Worm (Caenorhabditis elegans) whole organism, L2 larva: ENCODE results near the gene pqn-91.

Source experiments
- C34F6.9 ChIP-seq: fragments of 150-350 bp; optimal IDR thresholded peaks from 2 replicates; lab custom pipeline; 2014; ENCODE audit warnings: missing biosample characterization, missing genetic modification characterization
- F13H6.1 ChIP-seq: sonication (generic microtip); optimal IDR thresholded peaks from 2 replicates; lab custom pipeline; 2016; ENCODE audit warnings: missing genetic modification characterization, missing compliant biosample characterization
- R02D3.7 ChIP-seq: fragments of 150-350 bp; optimal IDR thresholded peaks from 2 replicates; lab custom pipeline; 2014; ENCODE audit warnings: missing biosample characterization, missing genetic modification characterization
- Y55F3AM.14 ChIP-seq: fragments of 200-800 bp; sonication (Bioruptor generic); optimal IDR thresholded peaks from 2 replicates; lab custom pipeline; 2018; ENCODE audit warnings: mild to moderate bottlenecking, missing genetic modification characterization, missing compliant biosample characterization
- ZK546.5 ChIP-seq: sonication (generic microtip); optimal IDR thresholded peaks from 2 replicates; lab custom pipeline; 2017; ENCODE audit warnings: missing biosample characterization, missing genetic modification characterization
- alr-1 ChIP-seq: fragments of 150-350 bp; optimal IDR thresholded peaks from 2 replicates; lab custom pipeline; 2014; ENCODE audit warnings: missing biosample characterization, missing genetic modification characterization
- aly-2 ChIP-seq: fragments of 150-350 bp; optimal IDR thresholded peaks from 2 replicates; lab custom pipeline; 2014; ENCODE audit warnings: missing biosample characterization, missing genetic modification characterization
- ama-1 ChIP-seq: fragments of 150-350 bp; optimal IDR thresholded peaks from 2 replicates; lab custom pipeline; 2018; ENCODE audit warnings: inconsistent platforms
- ceh-16 ChIP-seq: fragments of 150-350 bp; optimal IDR thresholded peaks from 2 replicates; lab custom pipeline; 2014; ENCODE audit warnings: missing biosample characterization, missing genetic modification characterization
- ceh-82 ChIP-seq: fragments of 150-350 bp; optimal IDR thresholded peaks from 2 replicates; lab custom pipeline; 2014; ENCODE audit warnings: missing biosample characterization, missing genetic modification characterization
- dmd-4 ChIP-seq: sonication (generic microtip); optimal IDR thresholded peaks from 2 replicates; lab custom pipeline; 2017; ENCODE audit warnings: missing biosample characterization, missing genetic modification characterization
- egl-27 ChIP-seq: sonication (generic microtip); optimal IDR thresholded peaks from 3 replicates; lab custom pipeline; 2017; ENCODE audit warnings: missing biosample characterization, missing genetic modification reagents, missing genetic modification characterization
- elt-1 ChIP-seq: fragments of 150-350 bp; optimal IDR thresholded peaks from 2 replicates; lab custom pipeline; 2014; ENCODE audit warnings: missing biosample characterization, missing genetic modification characterization
- fos-1 ChIP-seq: fragments of 150-350 bp; optimal IDR thresholded peaks from 2 replicates; lab custom pipeline; 2014; ENCODE audit warnings: missing biosample characterization, missing genetic modification characterization
- gmeb-1 ChIP-seq: fragments of 150-350 bp; optimal IDR thresholded peaks from 2 replicates; lab custom pipeline; 2014; ENCODE audit warnings: missing biosample characterization, missing genetic modification characterization
- lin-13 ChIP-seq: fragments of 150-350 bp; optimal IDR thresholded peaks from 2 replicates; lab custom pipeline; 2014; ENCODE audit warnings: missing biosample characterization, missing genetic modification reagents, missing genetic modification characterization
- lin-39 ChIP-seq: fragments of 150-350 bp; optimal IDR thresholded peaks from 2 replicates; lab custom pipeline; 2014; ENCODE audit warnings: missing biosample characterization, missing genetic modification reagents, missing genetic modification characterization
- lsy-2 ChIP-seq, 2 experiments: fragments of 150-350 bp in 1 of 2; sonication (generic microtip) in 1 of 2; optimal IDR thresholded peaks; 2 replicates each; lab custom pipeline; 2014 to 2017; ENCODE audit warnings: missing biosample characterization in 2 of 2, missing genetic modification characterization in 2 of 2
- mab-5 ChIP-seq: fragments of 150-350 bp; optimal IDR thresholded peaks from 2 replicates; lab custom pipeline; 2014; ENCODE audit warnings: missing biosample characterization, missing genetic modification characterization
- mbf-1 ChIP-seq: sonication (generic microtip); optimal IDR thresholded peaks from 2 replicates; lab custom pipeline; 2017; ENCODE audit warnings: missing biosample characterization, missing genetic modification characterization
- mdl-1 ChIP-seq, 2 experiments: fragments of 150-350 bp in 1 of 2; sonication (generic microtip) in 1 of 2; optimal IDR thresholded peaks; 2 replicates each; lab custom pipeline; 2017; ENCODE audit warnings: missing biosample characterization in 2 of 2, missing genetic modification characterization in 2 of 2
- nhr-10 ChIP-seq: sonication (generic microtip); optimal IDR thresholded peaks from 2 replicates; lab custom pipeline; 2017; ENCODE audit warnings: missing biosample characterization, missing genetic modification characterization
- nhr-11 ChIP-seq: fragments of 150-350 bp; optimal IDR thresholded peaks from 2 replicates; lab custom pipeline; 2014; ENCODE audit warnings: missing biosample characterization, missing genetic modification characterization
- nhr-12 ChIP-seq: fragments of 150-350 bp; optimal IDR thresholded peaks from 2 replicates; lab custom pipeline; 2014; ENCODE audit warnings: missing biosample characterization, missing genetic modification characterization
- nhr-129 ChIP-seq: fragments of 150-350 bp; optimal IDR thresholded peaks from 2 replicates; lab custom pipeline; 2014; ENCODE audit warnings: missing biosample characterization, missing genetic modification characterization
- nhr-21 ChIP-seq: fragments of 150-350 bp; optimal IDR thresholded peaks from 2 replicates; lab custom pipeline; 2014; ENCODE audit warnings: missing biosample characterization, missing genetic modification characterization
- nhr-237 ChIP-seq: fragments of 150-350 bp; optimal IDR thresholded peaks from 2 replicates; lab custom pipeline; 2014; ENCODE audit warnings: missing biosample characterization, missing genetic modification characterization
- nhr-25 ChIP-seq: fragments of 150-350 bp; sonication (generic microtip); optimal IDR thresholded peaks from 3 replicates; lab custom pipeline; 2014; ENCODE audit warnings: missing biosample characterization, missing genetic modification characterization
- nhr-6 ChIP-seq: fragments of 150-350 bp; optimal IDR thresholded peaks from 2 replicates; lab custom pipeline; 2014; ENCODE audit warnings: missing biosample characterization, missing genetic modification characterization
- nhr-77 ChIP-seq: fragments of 150-350 bp; optimal IDR thresholded peaks from 2 replicates; lab custom pipeline; 2014; ENCODE audit warnings: missing biosample characterization, missing genetic modification characterization
- peb-1 ChIP-seq: fragments of 150-350 bp; optimal IDR thresholded peaks from 2 replicates; lab custom pipeline; 2014; ENCODE audit warnings: missing biosample characterization, missing genetic modification characterization
- skn-1 ChIP-seq: sonication (generic microtip); optimal IDR thresholded peaks from 2 replicates; lab custom pipeline; 2017; ENCODE audit warnings: missing biosample characterization, missing genetic modification characterization
- unc-62 ChIP-seq: fragments of 150-350 bp; optimal IDR thresholded peaks from 2 replicates; lab custom pipeline; 2014; ENCODE audit warnings: missing biosample characterization, missing genetic modification reagents, missing genetic modification characterization
- zag-1 ChIP-seq: fragments of 150-350 bp; optimal IDR thresholded peaks from 2 replicates; lab custom pipeline; 2014; ENCODE audit warnings: missing biosample characterization, missing genetic modification characterization
- ztf-1 ChIP-seq: fragments of 200-800 bp; sonication (Bioruptor generic); conservative IDR thresholded peaks from 2 replicates; pipeline ENCODE4 v1.3.6; 2022; ENCODE audit warnings: missing genetic modification characterization, missing compliant biosample characterization

pqn-91 gene

DNA sequence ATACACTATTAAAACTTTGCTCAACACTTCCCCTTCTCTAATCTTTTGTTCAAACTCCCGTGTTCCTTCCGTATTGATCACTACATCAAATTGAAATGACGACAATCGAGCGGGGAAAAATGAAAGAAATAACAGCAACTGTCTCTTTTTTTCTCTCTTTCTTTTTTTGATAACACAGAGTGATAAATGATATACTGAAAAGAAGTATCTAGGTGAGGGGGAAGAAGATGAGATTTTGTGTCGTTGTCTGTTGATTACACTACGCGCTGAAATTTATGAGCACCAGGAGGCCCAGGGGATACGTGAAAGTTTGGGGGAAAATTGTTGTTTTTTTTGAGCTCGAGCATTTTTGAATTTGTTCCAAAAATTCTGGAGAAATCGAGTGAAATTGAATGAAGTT lies 17.6 kb upstream of the pqn-91 start:
- TF ChIP-seq mab-5 (tag; lab: Kevin White, UChicago) (peak; percentile 9), C34F6.9 (tag; lab: Kevin White, UChicago) (peak; percentile 23), ceh-82 (tag; lab: Kevin White, UChicago) (no peak), ZK546.5 (tag; lab: Kevin White, UChicago) (no peak), F13H6.1 (tag; lab: Kevin White, UChicago) (no peak), ama-1 (no peak)

DNA sequence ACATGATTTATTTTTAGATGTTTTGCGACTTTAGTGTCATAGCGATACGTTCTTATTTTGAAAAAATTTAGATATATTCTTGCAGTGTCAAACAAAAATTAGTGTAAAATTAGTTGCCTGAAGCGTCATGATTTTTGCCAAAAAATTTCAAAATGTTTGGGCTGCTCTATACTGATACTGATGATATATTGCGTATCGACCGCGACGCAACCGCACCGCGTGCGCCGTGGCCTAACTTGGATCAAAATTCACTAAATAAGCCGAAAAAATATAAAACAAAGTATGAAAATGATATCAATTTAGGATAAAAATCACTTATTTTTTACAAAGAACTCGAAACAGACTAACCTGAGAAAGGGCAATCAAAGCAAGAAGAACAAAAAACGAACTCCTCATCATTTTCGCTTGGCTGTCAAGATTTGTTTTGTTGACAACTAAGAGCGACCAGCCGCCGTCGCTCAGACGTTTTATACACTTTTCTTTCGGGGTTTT lies 16.3 kb upstream of the pqn-91 start, which contains the start of gene ccg-1:
Gene ccg-1 (minus strand): TSS at position 442 of the 492 bp plus-strand sequence.
- TF ChIP-seq nhr-10 (tag; lab: Kevin White, UChicago) (no peak), C34F6.9 (tag; lab: Kevin White, UChicago) (peak; percentile 13), ama-1 (peak; percentile 60), Y55F3AM.14 (GFP tag; lab: Kevin White, UChicago) (no peak), zag-1 (no peak)

DNA sequence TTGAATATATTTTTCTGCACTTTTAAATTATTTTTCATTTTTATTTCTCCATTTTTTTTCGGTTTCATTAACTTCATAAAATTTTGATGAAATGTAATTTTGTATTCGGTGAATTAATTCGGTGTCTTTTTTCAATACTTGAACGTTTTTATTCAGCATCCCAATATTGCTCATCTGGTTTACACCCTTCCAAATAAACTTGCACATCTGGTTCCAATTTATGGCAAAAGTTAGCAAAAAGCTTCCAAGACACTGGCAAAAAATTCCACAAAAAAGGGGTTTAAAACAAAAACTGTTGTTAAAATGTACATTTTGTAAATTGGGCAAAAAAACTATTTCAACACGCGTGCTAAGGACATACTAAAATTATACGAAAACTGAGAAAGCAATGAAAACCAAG lies 11.5 kb upstream of the pqn-91 start:
- TF ChIP-seq nhr-10 (tag; lab: Kevin White, UChicago) (no peak), nhr-6 (no peak), nhr-129 (tag; lab: Kevin White, UChicago) (no peak), R02D3.7 (no peak), Y55F3AM.14 (GFP tag; lab: Kevin White, UChicago) (no peak), aly-2 (tag; lab: Kevin White, UChicago) (no peak), dmd-4 (no peak), fos-1 (tag; lab: Kevin White, UChicago) (no peak), mab-5 (tag; lab: Kevin White, UChicago) (no peak), nhr-11 (tag; lab: Kevin White, UChicago) (no peak), nhr-77 (tag; lab: Kevin White, UChicago) (no peak), skn-1 (tag; lab: Kevin White, UChicago) (no peak), ceh-82 (tag; lab: Kevin White, UChicago) (no peak), egl-27 (tag; lab: Kevin White, UChicago) (no peak), unc-62 (GFP tag; lab: Kevin White, UChicago) (no peak), lsy-2 (tag; optimal IDR thresholded peaks at IDR 0.05; lab: Kevin White, UChicago) (no peak), elt-1 (tag; lab: Kevin White, UChicago) (no peak), F13H6.1 (tag; lab: Kevin White, UChicago) (no peak), ztf-1 (GFP tag; lab: Robert Waterston, UW) (no peak), nhr-21 (tag; lab: Kevin White, UChicago) (no peak)
- TF ChIP-seq, all 48 proteins: peak for 0

DNA sequence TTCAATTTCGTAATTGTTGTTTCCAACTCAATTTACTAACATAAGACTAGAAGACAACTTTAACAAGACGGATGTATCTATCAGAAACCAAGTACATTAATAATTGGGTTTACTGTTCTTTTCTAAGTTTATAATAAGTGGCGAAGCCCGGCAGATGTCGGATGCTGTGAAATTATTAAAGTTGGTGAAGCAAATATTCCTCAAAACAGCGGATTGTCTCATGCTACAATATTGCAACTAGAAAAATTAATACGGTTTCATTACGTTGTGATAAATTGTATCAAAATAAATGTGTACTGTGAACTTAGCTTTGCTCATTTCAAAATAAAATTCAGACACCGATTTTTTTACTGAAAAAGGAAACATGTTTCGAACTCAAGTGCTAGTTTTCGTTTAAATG lies 8.1 kb upstream of the pqn-91 start:
- TF ChIP-seq alr-1 (tag; lab: Kevin White, UChicago) = no peak
- no peak for TF ChIP-seq peb-1
- no peak for TF ChIP-seq ZK546.5 (tag; lab: Kevin White, UChicago)
- no peak for TF ChIP-seq C34F6.9 (tag; lab: Kevin White, UChicago)
- TF ChIP-seq nhr-77 (tag; lab: Kevin White, UChicago) = no peak
- no peak for TF ChIP-seq egl-27 (tag; lab: Kevin White, UChicago)
- TF ChIP-seq dmd-4 = no peak
- no peak for TF ChIP-seq ceh-82 (tag; lab: Kevin White, UChicago)
- no peak for TF ChIP-seq skn-1 (tag; lab: Kevin White, UChicago)
- TF ChIP-seq lsy-2 (tag; optimal IDR thresholded peaks at IDR 0.05; lab: Kevin White, UChicago) = no peak
- no peak for TF ChIP-seq nhr-21 (tag; lab: Kevin White, UChicago)
- TF ChIP-seq mdl-1 (tag; optimal IDR thresholded peaks at IDR 0.05; lab: Kevin White, UChicago) = no peak

DNA sequence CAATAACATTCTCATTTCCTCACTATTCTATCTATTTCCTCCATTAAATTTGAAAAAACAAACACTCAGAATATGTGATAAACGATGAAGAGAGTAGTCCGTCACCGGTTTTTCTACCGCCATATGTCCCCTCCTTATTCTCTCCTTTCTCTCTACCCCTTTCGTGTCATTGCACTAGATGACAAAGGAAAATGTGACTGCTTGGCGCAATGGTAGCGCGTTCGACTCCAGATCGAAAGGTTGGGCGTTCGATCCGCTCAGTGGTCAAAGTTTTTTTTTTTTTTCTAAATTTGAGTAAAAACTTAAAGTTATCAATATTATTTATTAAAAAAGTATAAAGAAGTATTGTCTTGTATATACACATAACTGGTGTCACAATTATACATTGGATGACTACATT lies 2.2 kb upstream of the pqn-91 start:
- TF ChIP-seq ztf-1 (GFP tag; lab: Robert Waterston, UW) (no peak), nhr-12 (tag; lab: Kevin White, UChicago) (no peak), lin-39 (tag; lab: Kevin White, UChicago) (no peak), nhr-77 (tag; lab: Kevin White, UChicago) (no peak), nhr-237 (tag; lab: Kevin White, UChicago) (no peak), nhr-25 (tag; lab: Kevin White, UChicago) (no peak), lin-13 (GFP tag; lab: Kevin White, UChicago) (peak; percentile 6), gmeb-1 (peak; percentile 3), mbf-1 (tag; lab: Kevin White, UChicago) (no peak), ceh-16 (tag; lab: Kevin White, UChicago) (no peak), F13H6.1 (tag; lab: Kevin White, UChicago) (peak; percentile 13)
